Fruit fly (Drosophila melanogaster) whole organism, embryonic: ENCODE measurements around the gene CG5043.
A peak's percentile ranks its signal among the peaks of the same experiment; 100 is the strongest.

Source experiments
- CG10462 ChIP-seq: fragments of 200-800 bp; sonication (Bioruptor generic); optimal IDR thresholded peaks from 2 replicates; lab custom pipeline; 2016; ENCODE audit warnings: missing biosample characterization, missing genetic modification characterization
- CG12104 ChIP-seq: fragments of 200-800 bp; sonication (Bioruptor generic); optimal IDR thresholded peaks from 3 replicates; lab custom pipeline; 2016; ENCODE audit warnings: missing biosample characterization, missing genetic modification characterization
- CG12659 ChIP-seq: fragments of 200-800 bp; sonication (Bioruptor generic); optimal IDR thresholded peaks from 3 replicates; lab custom pipeline; 2017; ENCODE audit warnings: mild to moderate bottlenecking, missing biosample characterization, missing genetic modification reagents, missing genetic modification characterization
- CG12744 ChIP-seq: fragments of 200-800 bp; sonication (Bioruptor generic); optimal IDR thresholded peaks from 2 replicates; lab custom pipeline; 2016; ENCODE audit warnings: missing biosample characterization, missing genetic modification characterization
- CG12769 ChIP-seq: fragments of 200-800 bp; sonication (Bioruptor generic); optimal IDR thresholded peaks from 2 replicates; lab custom pipeline; 2019; ENCODE audit warnings: missing biosample characterization, mild to moderate bottlenecking, missing genetic modification characterization, moderate library complexity
- CG13624 ChIP-seq: fragments of 200-800 bp; sonication (Bioruptor generic); optimal IDR thresholded peaks from 2 replicates; lab custom pipeline; 2016; ENCODE audit warnings: missing biosample characterization, missing genetic modification characterization
- CG14667 ChIP-seq: fragments of 200-800 bp; sonication (Bioruptor generic); IDR thresholded peaks from 2 replicates; pipeline ENCODE4 v1.3.6; 2022; ENCODE audit warnings: missing biosample characterization, missing genetic modification characterization
- CG16863 ChIP-seq: fragments of 200-800 bp; sonication (Bioruptor generic); optimal IDR thresholded peaks from 3 replicates; lab custom pipeline; 2016; ENCODE audit warnings: missing biosample characterization, missing genetic modification characterization
- CG17829 ChIP-seq: fragments of 200-800 bp; optimal IDR thresholded peaks from 2 replicates; lab custom pipeline; 2019; ENCODE audit warnings: missing biosample characterization, mild to moderate bottlenecking, missing genetic modification characterization, moderate library complexity
- CG3163 ChIP-seq: fragments of 200-800 bp; sonication (Bioruptor generic); optimal IDR thresholded peaks from 3 replicates; lab custom pipeline; 2016; ENCODE audit warnings: missing biosample characterization, missing genetic modification characterization
- CG3838 ChIP-seq: fragments of 200-800 bp; sonication (Bioruptor generic); optimal IDR thresholded peaks from 3 replicates; lab custom pipeline; 2016; ENCODE audit warnings: missing biosample characterization, missing genetic modification characterization
- CG4617 ChIP-seq: fragments of 200-800 bp; sonication (Bioruptor generic); optimal IDR thresholded peaks from 3 replicates; lab custom pipeline; 2016; ENCODE audit warnings: missing biosample characterization, missing genetic modification characterization, borderline replicate concordance
- CG7786 ChIP-seq: fragments of 200-800 bp; sonication (Bioruptor generic); optimal IDR thresholded peaks from 2 replicates; lab custom pipeline; 2016; ENCODE audit warnings: missing biosample characterization, missing genetic modification characterization
- CG8478 ChIP-seq: fragments of >200 bp; optimal IDR thresholded peaks from 2 replicates; lab custom pipeline; 2018
- CG8944 ChIP-seq: fragments of 200-800 bp; sonication (Bioruptor generic); optimal IDR thresholded peaks from 3 replicates; lab custom pipeline; 2016; ENCODE audit warnings: missing biosample characterization, missing genetic modification characterization
- CG9932 ChIP-seq: fragments of 200-800 bp; sonication (Bioruptor generic); IDR thresholded peaks from 2 replicates; pipeline ENCODE4 v1.3.6; 2022; ENCODE audit warnings: missing biosample characterization, missing genetic modification characterization
- CkIIα-i1 ChIP-seq: fragments of 200-800 bp; sonication (Bioruptor generic); IDR thresholded peaks from 2 replicates; pipeline ENCODE4 v1.3.6; 2022; ENCODE audit warnings: missing biosample characterization, missing genetic modification characterization
- CrebB ChIP-seq: fragments of 200-800 bp; sonication (Bioruptor generic); optimal IDR thresholded peaks from 3 replicates; lab custom pipeline; 2018; ENCODE audit warnings: missing biosample characterization, mild to moderate bottlenecking, missing genetic modification characterization
- D ChIP-seq, 2 experiments: fragments of 200-800 bp in 1 of 2; fragments of >200 bp in 1 of 2; sonication (Bioruptor generic) in 1 of 2; optimal IDR thresholded peaks; 2 replicates in 1 of 2; 3 replicates in 1 of 2; lab custom pipeline; 2017; ENCODE audit warnings: mild to moderate bottlenecking in 1 of 2, missing biosample characterization in 1 of 2, missing genetic modification characterization in 1 of 2, missing genetic modification reagents in 1 of 2
- Fer1 ChIP-seq: fragments of 200-800 bp; sonication (Bioruptor generic); optimal IDR thresholded peaks from 2 replicates; lab custom pipeline; 2017; ENCODE audit warnings: missing biosample characterization, mild to moderate bottlenecking, missing genetic modification characterization
- H15 ChIP-seq: fragments of 200-800 bp; sonication (Bioruptor generic); IDR thresholded peaks from 3 replicates; pipeline ENCODE4 v1.3.6; 2022; ENCODE audit warnings: missing biosample characterization, missing genetic modification characterization
- Hr78 ChIP-seq, 2 experiments: fragments of 200-800 bp in 1 of 2; fragments of >200 bp in 1 of 2; sonication (Bioruptor generic) in 1 of 2; optimal IDR thresholded peaks; 2 replicates each; lab custom pipeline; 2017 to 2019; ENCODE audit warnings: missing biosample characterization in 2 of 2, missing genetic modification characterization in 2 of 2, mild to moderate bottlenecking in 1 of 2, moderate library complexity in 1 of 2
- NC2α ChIP-seq: fragments of 200-800 bp; sonication (Bioruptor generic); optimal IDR thresholded peaks from 2 replicates; lab custom pipeline; 2016; ENCODE audit warnings: missing biosample characterization, missing genetic modification characterization
- Pdp1 ChIP-seq, 2 experiments: fragments of 200-800 bp; sonication (Bioruptor generic); optimal IDR thresholded peaks; 3 replicates each; lab custom pipeline; 2016; ENCODE audit warnings: missing biosample characterization in 2 of 2, missing genetic modification characterization in 2 of 2, mild to moderate bottlenecking in 1 of 2, moderate library complexity in 1 of 2
- Ravus ChIP-seq: fragments of 200-800 bp; sonication (Bioruptor generic); IDR thresholded peaks from 2 replicates; pipeline ENCODE4 v1.3.6; 2022; ENCODE audit warnings: missing biosample characterization, missing genetic modification characterization
- Rfx ChIP-seq: fragments of 200-800 bp; sonication (Bioruptor generic); IDR thresholded peaks from 2 replicates; pipeline ENCODE4 v1.3.6; 2022; ENCODE audit warnings: missing biosample characterization, missing genetic modification characterization
- Rx ChIP-seq: fragments of 200-800 bp; sonication (Bioruptor generic); IDR thresholded peaks from 2 replicates; pipeline ENCODE4 v1.3.6; 2022; ENCODE audit warnings: missing biosample characterization, missing genetic modification characterization
- Spps ChIP-seq: fragments of 200-800 bp; sonication (Bioruptor generic); optimal IDR thresholded peaks from 2 replicates; lab custom pipeline; 2018; ENCODE audit warnings: missing biosample characterization, mild to moderate bottlenecking, missing genetic modification characterization
- Sry-δ ChIP-seq: fragments of 200-800 bp; sonication (Bioruptor generic); optimal IDR thresholded peaks from 2 replicates; lab custom pipeline; 2016; ENCODE audit warnings: missing biosample characterization, missing genetic modification characterization
- al ChIP-seq: fragments of 200-800 bp; sonication (Bioruptor generic); IDR thresholded peaks from 2 replicates; pipeline ENCODE4 v1.3.6; 2022; ENCODE audit warnings: missing biosample characterization, missing genetic modification characterization
- amos ChIP-seq: fragments of 200-800 bp; sonication (Bioruptor generic); IDR thresholded peaks from 2 replicates; pipeline ENCODE4 v1.3.6; 2022; ENCODE audit warnings: missing biosample characterization, missing genetic modification characterization; ENCODE audit not compliant: partially characterized antibody
- ap ChIP-seq: fragments of 200-800 bp; sonication (Bioruptor generic); IDR thresholded peaks from 2 replicates; pipeline ENCODE4 v1.3.6; 2022; ENCODE audit warnings: missing biosample characterization, missing genetic modification characterization
- br ChIP-seq: fragments of >200 bp; optimal IDR thresholded peaks from 2 replicates; lab custom pipeline; 2017
- croc ChIP-seq: fragments of 200-800 bp; sonication (Bioruptor generic); conservative IDR thresholded peaks from 3 replicates; pipeline ENCODE4 v1.3.6; 2022; ENCODE audit warnings: missing biosample characterization, missing genetic modification characterization
- dan ChIP-seq: fragments of 200-800 bp; sonication (Bioruptor generic); IDR thresholded peaks from 2 replicates; pipeline ENCODE4 v1.3.6; 2022; ENCODE audit warnings: missing biosample characterization, missing genetic modification characterization
- fd64A ChIP-seq: fragments of 200-800 bp; sonication (Bioruptor generic); optimal IDR thresholded peaks from 3 replicates; lab custom pipeline; 2018; ENCODE audit warnings: missing biosample characterization, mild to moderate bottlenecking, missing genetic modification characterization
- fu2 ChIP-seq: fragments of 200-800 bp; sonication (Bioruptor generic); optimal IDR thresholded peaks from 2 replicates; lab custom pipeline; 2016; ENCODE audit warnings: missing biosample characterization, missing genetic modification characterization
- gsb ChIP-seq: fragments of 200-800 bp; sonication (Bioruptor generic); IDR thresholded peaks from 2 replicates; pipeline ENCODE4 v1.3.6; 2022; ENCODE audit warnings: missing biosample characterization, missing genetic modification characterization
- gt ChIP-seq: fragments of 200-800 bp; sonication (Bioruptor generic); IDR thresholded peaks from 2 replicates; pipeline ENCODE4 v1.3.6; 2022; ENCODE audit warnings: missing biosample characterization, missing genetic modification characterization
- inv ChIP-seq: fragments of 200-800 bp; sonication (Bioruptor generic); IDR thresholded peaks from 2 replicates; pipeline ENCODE4 v1.3.6; 2022; ENCODE audit warnings: missing biosample characterization, missing genetic modification characterization; ENCODE audit not compliant: partially characterized antibody
- knrl ChIP-seq: fragments of 200-800 bp; sonication (Bioruptor generic); IDR thresholded peaks from 3 replicates; pipeline ENCODE4 v1.3.6; 2022; ENCODE audit warnings: missing biosample characterization, missing genetic modification characterization; ENCODE audit not compliant: partially characterized antibody
- mld ChIP-seq: fragments of 200-800 bp; sonication (Bioruptor generic); IDR thresholded peaks from 3 replicates; pipeline ENCODE4 v1.3.6; 2022; ENCODE audit warnings: missing biosample characterization, missing genetic modification characterization; ENCODE audit not compliant: partially characterized antibody
- odd ChIP-seq: fragments of 200-800 bp; sonication (Bioruptor generic); optimal IDR thresholded peaks from 2 replicates; lab custom pipeline; 2017; ENCODE audit warnings: missing biosample characterization, mild to moderate bottlenecking, missing genetic modification characterization
- org-1 ChIP-seq: fragments of 200-800 bp; sonication (Bioruptor generic); optimal IDR thresholded peaks from 2 replicates; lab custom pipeline; 2017; ENCODE audit warnings: missing biosample characterization, missing genetic modification characterization
- peb ChIP-seq: fragments of 200-800 bp; sonication (Bioruptor generic); IDR thresholded peaks from 2 replicates; pipeline ENCODE4 v1.3.6; 2022; ENCODE audit warnings: missing biosample characterization, missing genetic modification characterization
- pho ChIP-seq: fragments of 200-800 bp; sonication (Bioruptor generic); optimal IDR thresholded peaks from 2 replicates; lab custom pipeline; 2016; ENCODE audit warnings: missing biosample characterization, missing genetic modification characterization
- slp2 ChIP-seq: fragments of 200-800 bp; sonication (Bioruptor generic); optimal IDR thresholded peaks from 2 replicates; lab custom pipeline; 2016; ENCODE audit warnings: missing biosample characterization, missing genetic modification characterization
- sug ChIP-seq: fragments of 200-800 bp; optimal IDR thresholded peaks from 2 replicates; lab custom pipeline; 2019; ENCODE audit warnings: missing biosample characterization, mild to moderate bottlenecking, missing genetic modification characterization, moderate library complexity
- tll ChIP-seq, 2 experiments: fragments of 200-800 bp in 1 of 2; fragments of >200 bp in 1 of 2; sonication (Bioruptor generic) in 1 of 2; optimal IDR thresholded peaks; 2 replicates each; lab custom pipeline; 2017 to 2019; ENCODE audit warnings: missing biosample characterization in 2 of 2, missing genetic modification characterization in 2 of 2, mild to moderate bottlenecking in 1 of 2, moderate library complexity in 1 of 2
- vfl ChIP-seq: fragments of 200-800 bp; sonication (Bioruptor generic); optimal IDR thresholded peaks from 2 replicates; lab custom pipeline; 2016; ENCODE audit warnings: missing biosample characterization, missing genetic modification characterization

CG5043 gene

DNA sequence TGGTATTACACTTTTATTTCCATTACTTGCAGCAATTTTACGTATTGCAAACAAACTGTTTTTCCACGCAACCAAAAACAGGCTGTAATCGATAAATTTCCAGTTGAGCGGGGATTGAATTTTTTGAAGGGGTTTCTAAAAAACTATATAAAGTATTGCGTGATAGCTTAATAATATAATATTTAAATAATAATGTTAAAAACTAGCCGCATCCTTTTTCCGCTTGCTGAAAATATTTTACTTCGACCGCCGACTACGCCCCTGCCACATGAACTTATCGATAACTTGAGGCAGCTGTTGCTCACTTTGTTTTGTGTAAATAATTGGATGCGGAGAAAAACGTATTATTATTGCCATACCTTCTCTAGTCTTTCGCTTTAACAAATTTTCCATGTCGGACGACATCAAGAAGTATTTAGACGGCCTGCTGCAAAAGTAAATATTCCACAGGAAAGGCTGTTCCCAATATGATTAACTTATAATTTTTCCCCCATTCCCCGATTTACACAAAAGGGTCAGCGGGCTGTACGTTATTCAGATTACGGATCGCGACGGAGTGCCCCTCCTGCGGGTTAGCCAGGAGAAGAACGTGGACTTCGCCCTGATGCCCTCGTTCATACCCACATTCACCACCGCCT, 47.4 kb downstream of the CG5043 start, which contains the start of the genes fws and Lamtor3 (continued):
- TF ChIP-seq CrebB (tag; lab: Kevin White, UChicago) (peak; percentile 95), org-1 (GFP tag; lab: Kevin White, UChicago) (peak; percentile 95), CG3163 (GFP tag; lab: Kevin White, UChicago) (peak; percentile 58), peb (peak; percentile 98), knrl (0 out of 3 replicates have a peak, but pooled peaks have one; percentile 32), CG7786 (GFP tag; lab: Kevin White, UChicago) (peak; percentile 90), br (lab: Kevin White, UChicago) (no peak), odd (GFP tag; lab: Kevin White, UChicago) (peak; percentile 93), sug (tag; lab: Kevin White, UChicago) (peak; percentile 84), gt (GFP tag; lab: Robert Waterston, UW) (peak; percentile 98), CG3838 (GFP tag; lab: Kevin White, UChicago) (peak; percentile 87), pho (GFP tag; lab: Kevin White, UChicago) (peak; percentile 88), Rfx (GFP tag; lab: Robert Waterston, UW) (peak; percentile 99), CkIIα-i1 (peak; percentile 96), CG12104 (GFP tag; lab: Kevin White, UChicago) (peak; percentile 87), CG8944 (GFP tag; lab: Kevin White, UChicago) (peak; percentile 75), inv (GFP tag; lab: Robert Waterston, UW) (no peak; the same call in 1 of the 2 replicates), al (GFP tag; lab: Robert Waterston, UW) (peak; percentile 99), CG8478 (lab: Kevin White, UChicago) (no peak), NC2α (GFP tag; lab: Kevin White, UChicago) (peak; percentile 52), gsb (GFP tag; lab: Robert Waterston, UW) (peak; percentile 99), dan (peak; percentile 97), vfl (GFP tag; lab: Kevin White, UChicago) (peak; percentile 95), Hr78 (GFP tag; optimal IDR thresholded peaks at IDR 0.05; lab: Kevin White, UChicago) (no peak), croc (GFP tag; lab: Robert Waterston, UW) (peak; percentile 97), CG10462 (peak; percentile 95), Sry-δ (GFP tag; lab: Kevin White, UChicago) (peak; percentile 37), D (optimal IDR thresholded peaks at IDR 0.05; lab: Kevin White, UChicago) (no peak), D (GFP tag; optimal IDR thresholded peaks at IDR 0.05; lab: Kevin White, UChicago) (peak; percentile 96), ap (peak; percentile 98), Rx (GFP tag; lab: Robert Waterston, UW) (peak; percentile 99), fu2 (GFP tag; lab: Kevin White, UChicago) (peak; percentile 87), H15 (GFP tag; lab: Robert Waterston, UW) (peak; percentile 99), CG12659 (GFP tag; lab: Kevin White, UChicago) (peak; percentile 99), Spps (tag; lab: Kevin White, UChicago) (peak; percentile 96), tll (GFP tag; optimal IDR thresholded peaks at IDR 0.05; lab: Kevin White, UChicago) (peak in 1 of 2 experiments; percentile 38), CG4617 (peak; percentile 95), CG12769 (tag; lab: Kevin White, UChicago) (peak; percentile 95), slp2 (GFP tag; lab: Kevin White, UChicago) (peak; percentile 85), fd64A (peak; percentile 93), CG16863 (GFP tag; lab: Kevin White, UChicago) (peak; percentile 80), CG14667 (GFP tag; lab: Robert Waterston, UW) (peak; percentile 99), CG13624 (GFP tag; lab: Kevin White, UChicago) (peak; percentile 85), amos (GFP tag; lab: Robert Waterston, UW) (no peak), CG12744 (GFP tag; lab: Kevin White, UChicago) (peak; percentile 74), Ravus (GFP tag; lab: Robert Waterston, UW) (peak; percentile 96), CG17829 (tag; lab: Kevin White, UChicago) (peak; percentile 98), mld (GFP tag; lab: Robert Waterston, UW) (peak; percentile 49; the same call in 1 of the 3 replicates), Fer1 (peak; percentile 96), Pdp1 (GFP tag; optimal IDR thresholded peaks at IDR 0.05; lab: Kevin White, UChicago) (peak; percentile 83 to 85), CG9932 (GFP tag; lab: Robert Waterston, UW) (peak; percentile 99)
